Fruit fly (Drosophila melanogaster): ENCODE results near the gene muc.

Gene muc

DNA sequence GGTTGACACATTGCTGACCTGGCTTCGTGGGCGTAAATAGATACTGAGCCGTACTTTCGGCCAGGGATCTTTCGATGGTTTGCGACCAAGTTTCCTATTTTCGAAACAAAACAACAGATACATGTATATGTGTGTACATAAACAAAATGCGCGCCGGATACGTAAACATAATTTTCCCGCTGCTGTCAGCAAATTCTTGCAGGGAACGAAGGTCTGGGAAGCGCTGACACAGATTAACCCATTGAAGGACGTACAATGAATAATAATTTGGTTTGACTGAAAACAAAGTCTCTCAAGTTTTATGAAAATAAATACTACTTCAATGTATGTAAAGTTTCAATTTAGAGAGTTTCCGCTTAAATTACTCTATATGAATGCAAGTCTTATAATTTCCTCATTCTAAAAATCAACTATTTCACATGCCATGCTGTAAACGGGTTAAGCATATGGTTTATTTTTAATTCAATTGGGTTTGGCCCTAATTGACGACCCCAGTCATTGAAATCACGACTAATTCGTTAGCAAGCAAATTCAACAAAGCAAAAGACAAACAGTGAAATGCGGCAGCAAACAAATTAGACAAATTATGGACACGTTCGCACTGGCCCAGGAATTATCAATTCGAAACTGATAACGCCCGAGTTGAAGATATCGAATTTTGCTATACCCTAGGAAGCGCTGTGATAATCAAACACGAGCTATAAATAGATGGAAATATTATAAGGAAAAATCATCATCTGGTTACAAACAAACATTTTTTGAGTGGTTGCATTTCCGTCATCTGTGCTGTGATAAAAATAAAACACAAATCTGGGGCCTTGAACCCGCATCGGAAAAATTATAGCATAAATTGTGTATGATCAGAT is 39.9 kb upstream of the muc start:
- TF ChIP-seq fkh (GFP tag; optimal IDR thresholded peaks at IDR 0.05) = peak; percentile 62
- no peak for TF ChIP-seq pdm3 (GFP tag; optimal IDR thresholded peaks at IDR 0.05)

dm6 chr2L:7387813-7388558 is 38.7 kb upstream of the muc start, which contains the start of the genes CG5149 and gudu:
TSS of gene CG5149 (minus strand) at chr2L:7388253.
TSS of gene gudu (plus strand) at chr2L:7388508.
- TF ChIP-seq lz (GFP tag; optimal IDR thresholded peaks at IDR 0.05) = peak; percentile 4
- peak; percentile 35 for TF ChIP-seq Sox14 (GFP tag; optimal IDR thresholded peaks at IDR 0.05)
- no peak for TF ChIP-seq OdsH (GFP tag; optimal IDR thresholded peaks at IDR 0.05)
- TF ChIP-seq pdm3 (GFP tag; optimal IDR thresholded peaks at IDR 0.05) = no peak
- peak; percentile 75 for TF ChIP-seq svp (GFP tag)
- TF ChIP-seq fkh (GFP tag; optimal IDR thresholded peaks at IDR 0.05) = peak; percentile 88
- TF ChIP-seq CG6163 (GFP tag; IDR thresholded peaks at IDR 0.05) = peak; percentile 65
- TF ChIP-seq CG3032 (tag; optimal IDR thresholded peaks at IDR 0.05) = peak; percentile 10
- 0 out of 2 replicates have a peak, but pooled peaks have one; percentile 7 for TF ChIP-seq CG15336 (GFP tag; IDR thresholded peaks at IDR 0.05)
- TF ChIP-seq Eip78C (GFP tag) = no peak
- TF ChIP-seq topi (GFP tag; optimal IDR thresholded peaks at IDR 0.05) = peak; percentile 14
- TF ChIP-seq CG6808 (GFP tag; optimal IDR thresholded peaks at IDR 0.05) = no peak
- TF ChIP-seq CG32006 (GFP tag; optimal IDR thresholded peaks at IDR 0.05) = no peak
- no peak for TF ChIP-seq Eip93F (GFP tag; optimal IDR thresholded peaks at IDR 0.05)
- TF ChIP-seq CG8119 (GFP tag; IDR thresholded peaks at IDR 0.05) = 0 out of 3 replicates have a peak, but pooled peaks have one; percentile 49

dm6 chr2L:7395813-7396212 is 30.9 kb upstream of the muc start:
- TF ChIP-seq CG16779 (tag; optimal IDR thresholded peaks at IDR 0.05) = no peak
- peak; percentile 13 for TF ChIP-seq Smox (GFP tag; optimal IDR thresholded peaks at IDR 0.05)
- TF ChIP-seq CG3032 (tag; optimal IDR thresholded peaks at IDR 0.05) = peak; percentile 36
- TF ChIP-seq CG1621 (tag; optimal IDR thresholded peaks at IDR 0.05) = no peak
- no peak for TF ChIP-seq fd85E (GFP tag; optimal IDR thresholded peaks at IDR 0.05)
- peak; percentile 20 for TF ChIP-seq dsx (GFP tag; optimal IDR thresholded peaks at IDR 0.05; ENCODE audit: poor library complexity, severe bottlenecking)
- TF ChIP-seq Eip78C (GFP tag) = peak; percentile 84
- peak; percentile 54 for TF ChIP-seq CG34406 (GFP tag; optimal IDR thresholded peaks at IDR 0.05)
- TF ChIP-seq Sox15 (GFP tag; optimal IDR thresholded peaks at IDR 0.05) = no peak
- peak; percentile 13 for TF ChIP-seq CG31627 (GFP tag; optimal IDR thresholded peaks at IDR 0.05)
- no peak for TF ChIP-seq salr (GFP tag; optimal IDR thresholded peaks at IDR 0.05)
- peak; percentile 53 for TF ChIP-seq CG8632 (GFP tag; optimal IDR thresholded peaks at IDR 0.05)
- TF ChIP-seq topi (GFP tag; optimal IDR thresholded peaks at IDR 0.05) = peak; percentile 6
- TF ChIP-seq CG6792 (GFP tag; optimal IDR thresholded peaks at IDR 0.05) = peak; percentile 33
- peak; percentile 20 for TF ChIP-seq Sox102F (GFP tag; optimal IDR thresholded peaks at IDR 0.05)
- TF ChIP-seq CG6276 (GFP tag; optimal IDR thresholded peaks at IDR 0.05) = no peak
- peak; percentile 26 for TF ChIP-seq cyc (GFP tag; optimal IDR thresholded peaks at IDR 0.05)
- no peak for TF ChIP-seq CG8319 (GFP tag; optimal IDR thresholded peaks at IDR 0.05)
- no peak for TF ChIP-seq CG9139 (GFP tag; optimal IDR thresholded peaks at IDR 0.05)
- no peak for TF ChIP-seq CG10669 (GFP tag; optimal IDR thresholded peaks at IDR 0.05)
- no peak for TF ChIP-seq Hr39 (GFP tag; optimal IDR thresholded peaks at IDR 0.05)
- no peak for TF ChIP-seq CG6854 (GFP tag; optimal IDR thresholded peaks at IDR 0.05)
- peak; percentile 50 for TF ChIP-seq svp (GFP tag)
- peak; percentile 52 for TF ChIP-seq CG32006 (GFP tag; optimal IDR thresholded peaks at IDR 0.05)
- peak in 1 of 2 experiments; percentile 6 for TF ChIP-seq ss (GFP tag; optimal IDR thresholded peaks at IDR 0.05)
- TF ChIP-seq lz (GFP tag; optimal IDR thresholded peaks at IDR 0.05) = peak; percentile 2
- no peak for TF ChIP-seq Gug (GFP tag; IDR thresholded peaks at IDR 0.05)
- TF ChIP-seq achi (GFP tag; optimal IDR thresholded peaks at IDR 0.05) = peak; percentile 45
- peak; percentile 6 for TF ChIP-seq Ets96B (tag; optimal IDR thresholded peaks at IDR 0.05)
- no peak for TF ChIP-seq CG6808 (GFP tag; optimal IDR thresholded peaks at IDR 0.05)
- TF ChIP-seq Eip93F (GFP tag; optimal IDR thresholded peaks at IDR 0.05) = no peak
- peak; percentile 21 for TF ChIP-seq pdm3 (GFP tag; optimal IDR thresholded peaks at IDR 0.05)
- TF ChIP-seq Blimp-1 (GFP tag; optimal IDR thresholded peaks at IDR 0.05) = no peak
- no peak for TF ChIP-seq CG6163 (GFP tag; IDR thresholded peaks at IDR 0.05)
- TF ChIP-seq Met (GFP tag; optimal IDR thresholded peaks at IDR 0.05) = peak; percentile 20
- no peak for TF ChIP-seq dac (GFP tag; optimal IDR thresholded peaks at IDR 0.05)
- no peak for TF ChIP-seq Sox14 (GFP tag; optimal IDR thresholded peaks at IDR 0.05)
- no peak for TF ChIP-seq CG10631 (GFP tag; optimal IDR thresholded peaks at IDR 0.05)
- TF ChIP-seq fkh (GFP tag; optimal IDR thresholded peaks at IDR 0.05) = no peak

Data from whole organism, prepupa.